Fruit fly (Drosophila melanogaster) whole organism, wandering third instar larva: ENCODE results near the gene CG5902.
A peak's percentile ranks its signal among the peaks of the same experiment; 100 is the strongest.

ENCODE experiments used
- Abd-B ChIP-seq: fragments of >200 bp; optimal IDR thresholded peaks from 2 replicates; lab custom pipeline; 2017; ENCODE audit warnings: missing biosample characterization, missing genetic modification characterization
- CG32264 ChIP-seq: fragments of 200-800 bp; sonication (Bioruptor generic); optimal IDR thresholded peaks from 2 replicates; lab custom pipeline; 2016; ENCODE audit warnings: missing biosample characterization, missing genetic modification characterization
- CG9705 ChIP-seq: fragments of 200-800 bp; sonication (Bioruptor generic); optimal IDR thresholded peaks from 2 replicates; lab custom pipeline; 2018; ENCODE audit warnings: missing biosample characterization, mild to moderate bottlenecking, missing genetic modification characterization
- CrebA ChIP-seq: fragments of 200-800 bp; sonication (Bioruptor generic); optimal IDR thresholded peaks from 2 replicates; lab custom pipeline; 2016; ENCODE audit warnings: missing biosample characterization, mild to moderate bottlenecking, missing genetic modification characterization, borderline replicate concordance
- Dfd ChIP-seq: fragments of >200 bp; optimal IDR thresholded peaks from 2 replicates; lab custom pipeline; 2017; ENCODE audit warnings: missing biosample characterization, missing genetic modification characterization
- Dif ChIP-seq: fragments of 200-275, 200-300 bp; sonication (Bioruptor generic); optimal IDR thresholded peaks from 2 replicates; lab custom pipeline; 2018; ENCODE audit warnings: missing biosample characterization, missing genetic modification characterization; ENCODE audit not compliant: partially characterized antibody
- GATAd ChIP-seq: sonication (Bioruptor generic); optimal IDR thresholded peaks from 2 replicates; lab custom pipeline; 2016; ENCODE audit warnings: missing biosample characterization, missing genetic modification characterization
- HLH106 ChIP-seq: fragments of 200-800 bp; optimal IDR thresholded peaks from 3 replicates; lab custom pipeline; 2019; ENCODE audit warnings: missing biosample characterization, mild to moderate bottlenecking, missing genetic modification characterization, moderate library complexity
- Hnf4 ChIP-seq: fragments of 200-800 bp; sonication (Bioruptor generic); optimal IDR thresholded peaks from 2 replicates; lab custom pipeline; 2016; ENCODE audit warnings: missing biosample characterization, mild to moderate bottlenecking, missing genetic modification characterization
- Hr78 ChIP-seq: fragments of >200 bp; optimal IDR thresholded peaks from 2 replicates; lab custom pipeline; 2017; ENCODE audit warnings: missing biosample characterization, missing genetic modification characterization
- Hr83 ChIP-seq: fragments of 200-300 bp; sonication (Bioruptor generic); optimal IDR thresholded peaks from 2 replicates; lab custom pipeline; 2016; ENCODE audit warnings: missing biosample characterization, mild to moderate bottlenecking, missing genetic modification characterization, moderate library complexity; ENCODE audit not compliant: poor library complexity, severe bottlenecking
- Jra ChIP-seq: sonication (Bioruptor generic); optimal IDR thresholded peaks from 2 replicates; lab custom pipeline; 2016; ENCODE audit warnings: missing biosample characterization, missing genetic modification characterization
- Mio ChIP-seq: sonication (Bioruptor generic); optimal IDR thresholded peaks from 2 replicates; lab custom pipeline; 2016; ENCODE audit warnings: missing biosample characterization, missing genetic modification characterization
- Myc ChIP-seq: fragments of >200 bp; optimal IDR thresholded peaks from 2 replicates; lab custom pipeline; 2017
- N ChIP-seq: fragments of >200 bp; optimal IDR thresholded peaks from 2 replicates; lab custom pipeline; 2018; ENCODE audit warnings: missing biosample characterization, missing external identifiers, missing genetic modification characterization
- OdsH ChIP-seq: fragments of 200-800 bp; sonication (Bioruptor generic); optimal IDR thresholded peaks from 2 replicates; lab custom pipeline; 2016; ENCODE audit warnings: missing biosample characterization, mild to moderate bottlenecking, missing genetic modification characterization
- Rel ChIP-seq, 2 experiments: fragments of 200-800 bp; sonication (Bioruptor generic) in 1 of 2; optimal IDR thresholded peaks; 2 replicates in 1 of 2; 3 replicates in 1 of 2; lab custom pipeline; 2016 to 2019; ENCODE audit warnings: mild to moderate bottlenecking in 2 of 2, missing biosample characterization in 2 of 2, missing genetic modification characterization in 2 of 2, moderate library complexity in 1 of 2
- Sp1 ChIP-seq: fragments of 200-800 bp; sonication (Bioruptor generic); optimal IDR thresholded peaks from 3 replicates; lab custom pipeline; 2019; ENCODE audit warnings: missing biosample characterization, mild to moderate bottlenecking, missing genetic modification characterization, moderate library complexity
- Vsx2 ChIP-seq: fragments of 200-300, 225-300 bp; sonication (Bioruptor generic); optimal IDR thresholded peaks from 2 replicates; lab custom pipeline; 2018; ENCODE audit warnings: missing biosample characterization, missing genetic modification characterization; ENCODE audit not compliant: partially characterized antibody
- br ChIP-seq: fragments of 200-800 bp; sonication (Bioruptor generic); optimal IDR thresholded peaks from 2 replicates; lab custom pipeline; 2016; ENCODE audit warnings: missing biosample characterization, missing genetic modification characterization
- brk ChIP-seq: fragments of 200-800 bp; sonication (Bioruptor generic); optimal IDR thresholded peaks from 2 replicates; lab custom pipeline; 2016; ENCODE audit warnings: missing biosample characterization, mild to moderate bottlenecking, missing genetic modification characterization
- dl ChIP-seq, 2 experiments: fragments of 175-275, 200-275 bp in 1 of 2; fragments of 200-275 bp in 1 of 2; sonication (Bioruptor generic); optimal IDR thresholded peaks; lab custom pipeline; 2018; ENCODE audit warnings: mild to moderate bottlenecking in 2 of 2, missing biosample characterization in 2 of 2, missing genetic modification characterization in 2 of 2, moderate library complexity in 2 of 2; ENCODE audit not compliant: partially characterized antibody in 2 of 2, insufficient read depth in 1 of 2
- dmrt93B ChIP-seq: fragments of 200-800 bp; sonication (Bioruptor generic); optimal IDR thresholded peaks from 2 replicates; lab custom pipeline; 2018; ENCODE audit warnings: missing biosample characterization, mild to moderate bottlenecking, missing genetic modification characterization
- dsf ChIP-seq: sonication (Bioruptor generic); optimal IDR thresholded peaks from 2 replicates; lab custom pipeline; 2016; ENCODE audit warnings: missing biosample characterization, missing genetic modification characterization, borderline replicate concordance
- ey ChIP-seq: fragments of 200-800 bp; sonication (Bioruptor generic); optimal IDR thresholded peaks from 2 replicates; lab custom pipeline; 2016; ENCODE audit warnings: missing biosample characterization, missing genetic modification characterization
- foxo ChIP-seq, 2 experiments: fragments of 200-800 bp; sonication (Bioruptor generic); optimal IDR thresholded peaks; 2 replicates in 1 of 2; 3 replicates in 1 of 2; lab custom pipeline; 2016 to 2017; ENCODE audit warnings: missing biosample characterization in 2 of 2, missing genetic modification characterization in 2 of 2
- fru ChIP-seq: fragments of 200-800 bp; sonication (Bioruptor generic); optimal IDR thresholded peaks from 3 replicates; lab custom pipeline; 2016; ENCODE audit warnings: missing biosample characterization, mild to moderate bottlenecking, missing genetic modification characterization
- h ChIP-seq: fragments of 200-800 bp; sonication (Bioruptor generic); optimal IDR thresholded peaks from 3 replicates; lab custom pipeline; 2016; ENCODE audit warnings: missing biosample characterization, mild to moderate bottlenecking, missing genetic modification characterization
- jim ChIP-seq: fragments of 175-275, 200-325 bp; sonication (Bioruptor generic); optimal IDR thresholded peaks from 2 replicates; lab custom pipeline; 2016; ENCODE audit warnings: missing biosample characterization, mild to moderate bottlenecking, missing genetic modification characterization
- lola ChIP-seq: fragments of >200 bp; optimal IDR thresholded peaks from 2 replicates; lab custom pipeline; 2017; ENCODE audit warnings: missing biosample characterization, missing genetic modification characterization
- pan ChIP-seq: fragments of >200 bp; optimal IDR thresholded peaks from 2 replicates; lab custom pipeline; 2017
- psq ChIP-seq: fragments of 200-800 bp; sonication (Bioruptor generic); optimal IDR thresholded peaks from 3 replicates; lab custom pipeline; 2017; ENCODE audit warnings: missing biosample characterization, mild to moderate bottlenecking, missing genetic modification characterization, moderate library complexity
- rgr ChIP-seq: fragments of 200-800 bp; sonication (Bioruptor generic); optimal IDR thresholded peaks from 3 replicates; lab custom pipeline; 2016; ENCODE audit warnings: missing biosample characterization, mild to moderate bottlenecking, missing genetic modification characterization
- sage ChIP-seq: fragments of 200-800 bp; sonication (Bioruptor generic); optimal IDR thresholded peaks from 2 replicates; lab custom pipeline; 2016; ENCODE audit warnings: missing biosample characterization, mild to moderate bottlenecking, missing genetic modification characterization
- sv ChIP-seq: fragments of 200-800 bp; sonication (Bioruptor generic); optimal IDR thresholded peaks from 3 replicates; lab custom pipeline; 2016; ENCODE audit warnings: missing biosample characterization, missing genetic modification characterization
- tai ChIP-seq: sonication (Bioruptor generic); optimal IDR thresholded peaks from 2 replicates; lab custom pipeline; 2016; ENCODE audit warnings: missing biosample characterization, missing genetic modification characterization
- usp ChIP-seq: fragments of >200 bp; optimal IDR thresholded peaks from 2 replicates; lab custom pipeline; 2017; ENCODE audit warnings: missing biosample characterization, missing genetic modification characterization
- woc ChIP-seq: sonication (Bioruptor generic); optimal IDR thresholded peaks from 2 replicates; lab custom pipeline; 2016; ENCODE audit warnings: missing biosample characterization, mild to moderate bottlenecking, missing genetic modification characterization

CG5902 gene

DNA sequence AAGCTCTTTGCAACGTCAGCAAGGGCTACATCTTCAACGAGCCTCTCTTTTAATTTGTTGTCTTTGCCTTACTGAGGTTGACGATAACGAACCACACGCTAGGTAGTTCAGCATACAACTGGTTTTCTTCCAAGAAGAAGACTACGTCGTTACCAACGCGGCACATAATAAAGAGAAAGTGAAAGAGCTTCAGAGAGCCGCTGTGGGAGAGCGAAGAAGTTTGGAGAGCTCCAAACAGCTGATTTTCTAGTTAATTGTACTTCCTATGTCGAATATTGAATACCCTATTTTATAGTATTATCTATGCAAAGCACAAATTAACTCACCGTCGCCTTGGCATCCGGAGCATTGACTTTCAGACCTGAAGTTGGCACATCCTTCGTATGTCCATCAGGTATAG lies 31.1 kb upstream of the CG5902 start:
- peak; percentile 17 for TF ChIP-seq Vsx2 (GFP tag; lab: Kevin White, UChicago)
- TF ChIP-seq HLH106: no peak
- no peak for TF ChIP-seq psq (GFP tag; lab: Kevin White, UChicago)
- TF ChIP-seq Hr83 (GFP tag; lab: Kevin White, UChicago): no peak
- no peak for TF ChIP-seq Abd-B (GFP tag; lab: Kevin White, UChicago)
- no peak for TF ChIP-seq Dfd (GFP tag; lab: Kevin White, UChicago)
- peak; percentile 52 for TF ChIP-seq Dif
- TF ChIP-seq brk (GFP tag; lab: Kevin White, UChicago): no peak
- no peak for TF ChIP-seq jim
- no peak for TF ChIP-seq Jra (GFP tag; lab: Kevin White, UChicago)
- no peak for TF ChIP-seq Myc (lab: Kevin White, UChicago)
- TF ChIP-seq N (GFP tag; lab: Kevin White, UChicago): no peak
- no peak for TF ChIP-seq CrebA (GFP tag; lab: Kevin White, UChicago)
- TF ChIP-seq dsf (GFP tag; lab: Kevin White, UChicago): no peak
- TF ChIP-seq foxo (GFP tag; optimal IDR thresholded peaks at IDR 0.05; lab: Kevin White, UChicago): no peak
- no peak for TF ChIP-seq OdsH (GFP tag; lab: Kevin White, UChicago)
- no peak for TF ChIP-seq lola
- no peak for TF ChIP-seq rgr
- TF ChIP-seq dl (GFP tag; optimal IDR thresholded peaks at IDR 0.05; lab: Kevin White, UChicago; ENCODE audit: insufficient read depth in 1 of 2, partially characterized antibody in 2 of 2): peak; percentile 13 to 54
- no peak for TF ChIP-seq sv
- no peak for TF ChIP-seq Hnf4 (GFP tag; lab: Kevin White, UChicago)
- TF ChIP-seq dmrt93B (GFP tag; lab: Kevin White, UChicago): no peak
- no peak for TF ChIP-seq br (GFP tag; lab: Kevin White, UChicago)
- no peak for TF ChIP-seq usp (GFP tag; lab: Kevin White, UChicago)
- no peak for TF ChIP-seq Hr78 (GFP tag; lab: Kevin White, UChicago)
- no peak for TF ChIP-seq tai (GFP tag; lab: Kevin White, UChicago)
- TF ChIP-seq CG9705 (GFP tag; lab: Kevin White, UChicago): no peak
- TF ChIP-seq Mio (GFP tag; lab: Kevin White, UChicago): no peak
- no peak for TF ChIP-seq fru (GFP tag; lab: Kevin White, UChicago)
- peak; percentile 41 for TF ChIP-seq woc (GFP tag; lab: Kevin White, UChicago)
- TF ChIP-seq Sp1 (GFP tag; lab: Kevin White, UChicago): no peak
- TF ChIP-seq GATAd (GFP tag; lab: Kevin White, UChicago): no peak

DNA sequence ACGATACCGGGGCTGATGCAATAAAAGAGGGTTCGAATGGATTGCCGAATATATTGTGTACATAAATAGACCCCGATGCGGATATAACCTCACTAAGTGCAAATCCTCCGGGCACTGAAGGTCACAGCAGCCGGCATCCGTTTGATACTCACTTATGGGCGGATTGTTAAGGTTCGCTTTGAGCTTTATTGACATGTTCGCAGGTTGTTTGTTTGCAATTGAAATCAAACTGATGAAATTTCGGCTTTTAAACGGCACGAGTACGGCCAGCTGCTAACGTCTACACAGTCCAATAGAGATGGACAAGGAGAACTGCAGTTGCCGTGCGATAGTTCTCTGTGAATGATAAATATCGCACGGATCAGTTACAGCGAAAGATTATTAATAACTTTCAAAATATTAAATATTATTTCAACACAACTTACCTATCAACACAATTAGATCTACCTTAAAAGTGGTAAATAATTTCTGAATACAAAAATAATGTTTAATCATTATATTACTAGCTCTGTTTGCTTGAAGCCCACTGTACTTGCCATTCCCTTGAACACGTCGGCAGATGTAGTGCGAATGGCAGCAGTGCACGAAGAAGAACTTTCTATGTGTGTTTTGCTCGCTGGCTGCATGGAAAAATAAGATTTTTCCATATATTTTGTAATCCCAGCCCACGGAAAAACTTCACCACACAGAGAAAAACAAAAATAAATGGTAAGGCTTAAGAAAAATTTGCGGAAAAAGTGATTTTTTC lies 28.2 kb upstream of the CG5902 start, which contains the start of the genes GluProRS and AP-1sigma:
Gene GluProRS (minus strand): TSS at position 301 of the 748 bp plus-strand sequence.
Gene AP-1sigma (plus strand): TSS at position 561 of the 748 bp plus-strand sequence.
- no peak for TF ChIP-seq dl (GFP tag; optimal IDR thresholded peaks at IDR 0.05; lab: Kevin White, UChicago; ENCODE audit: insufficient read depth in 1 of 2, partially characterized antibody in 2 of 2)
- no peak for TF ChIP-seq usp (GFP tag; lab: Kevin White, UChicago)
- no peak for TF ChIP-seq Dfd (GFP tag; lab: Kevin White, UChicago)
- TF ChIP-seq N (GFP tag; lab: Kevin White, UChicago): no peak
- no peak for TF ChIP-seq Dif
- peak; percentile 86 for TF ChIP-seq OdsH (GFP tag; lab: Kevin White, UChicago)
- TF ChIP-seq sv: peak; percentile 94
- TF ChIP-seq brk (GFP tag; lab: Kevin White, UChicago): no peak
- TF ChIP-seq Sp1 (GFP tag; lab: Kevin White, UChicago): peak; percentile 85
- TF ChIP-seq fru (GFP tag; lab: Kevin White, UChicago): peak; percentile 89
- peak; percentile 47 for TF ChIP-seq Rel (GFP tag; optimal IDR thresholded peaks at IDR 0.05; lab: Kevin White, UChicago)
- peak; percentile 66 for TF ChIP-seq Rel (tag; optimal IDR thresholded peaks at IDR 0.05; lab: Kevin White, UChicago)
- TF ChIP-seq HLH106: peak; percentile 91
- peak; percentile 89 for TF ChIP-seq Jra (GFP tag; lab: Kevin White, UChicago)
- no peak for TF ChIP-seq tai (GFP tag; lab: Kevin White, UChicago)
- no peak for TF ChIP-seq Vsx2 (GFP tag; lab: Kevin White, UChicago)
- no peak for TF ChIP-seq pan (lab: Kevin White, UChicago)
- TF ChIP-seq Hr78 (GFP tag; lab: Kevin White, UChicago): no peak
- TF ChIP-seq ey (GFP tag; lab: Kevin White, UChicago): peak; percentile 89
- TF ChIP-seq dmrt93B (GFP tag; lab: Kevin White, UChicago): peak; percentile 86
- TF ChIP-seq Myc (lab: Kevin White, UChicago): peak; percentile 83
- peak; percentile 90 for TF ChIP-seq rgr
- TF ChIP-seq Hnf4 (GFP tag; lab: Kevin White, UChicago): peak; percentile 85
- TF ChIP-seq CG9705 (GFP tag; lab: Kevin White, UChicago): peak; percentile 85
- no peak for TF ChIP-seq lola
- TF ChIP-seq GATAd (GFP tag; lab: Kevin White, UChicago): peak; percentile 80
- TF ChIP-seq h (GFP tag; lab: Kevin White, UChicago): peak; percentile 92
- TF ChIP-seq br (GFP tag; lab: Kevin White, UChicago): peak; percentile 81
- TF ChIP-seq psq (GFP tag; lab: Kevin White, UChicago): peak; percentile 82
- peak; percentile 37 for TF ChIP-seq Mio (GFP tag; lab: Kevin White, UChicago)
- TF ChIP-seq dsf (GFP tag; lab: Kevin White, UChicago): peak; percentile 79
- peak; percentile 87 for TF ChIP-seq woc (GFP tag; lab: Kevin White, UChicago)
- TF ChIP-seq foxo (GFP tag; optimal IDR thresholded peaks at IDR 0.05; lab: Kevin White, UChicago): peak; percentile 51 to 93
- no peak for TF ChIP-seq jim
- TF ChIP-seq CG32264 (GFP tag; lab: Kevin White, UChicago): peak; percentile 72
- TF ChIP-seq CrebA (GFP tag; lab: Kevin White, UChicago): no peak
- peak; percentile 65 for TF ChIP-seq sage (GFP tag; lab: Kevin White, UChicago)
- no peak for TF ChIP-seq Abd-B (GFP tag; lab: Kevin White, UChicago)
- peak; percentile 57 for TF ChIP-seq Hr83 (GFP tag; lab: Kevin White, UChicago)
- TF ChIP-seq, all 38 proteins: peak for 24
